Worm (Caenorhabditis elegans) whole organism, L1 larva: ENCODE measurements around the gene F49C12.1.

ENCODE experiments used
- C04F5.9 ChIP-seq: sonication (generic microtip); optimal IDR thresholded peaks from 2 replicates; lab custom pipeline; 2016; ENCODE audit warnings: missing genetic modification characterization, missing compliant biosample characterization
- C16A3.4 ChIP-seq: fragments of 150-350 bp; optimal IDR thresholded peaks from 2 replicates; lab custom pipeline; 2014; ENCODE audit warnings: missing biosample characterization, missing genetic modification characterization
- F16B12.6 ChIP-seq: fragments of 150-350 bp; optimal IDR thresholded peaks from 2 replicates; lab custom pipeline; 2014; ENCODE audit warnings: missing biosample characterization, missing genetic modification characterization
- aha-1 ChIP-seq: fragments of 150-350 bp; optimal IDR thresholded peaks from 2 replicates; lab custom pipeline; 2014; ENCODE audit warnings: missing biosample characterization, missing genetic modification characterization
- alr-1 ChIP-seq: fragments of 200-800 bp; sonication (Bioruptor generic); optimal IDR thresholded peaks from 2 replicates; lab custom pipeline; 2018; ENCODE audit warnings: borderline replicate concordance, mild to moderate bottlenecking, missing genetic modification characterization, missing compliant biosample characterization
- aly-2 ChIP-seq: fragments of 150-350 bp; optimal IDR thresholded peaks from 2 replicates; lab custom pipeline; 2014; ENCODE audit warnings: missing biosample characterization, missing genetic modification characterization
- ceh-63 ChIP-seq: fragments of 200-800 bp; sonication (Bioruptor generic); optimal IDR thresholded peaks from 2 replicates; lab custom pipeline; 2018; ENCODE audit warnings: mild to moderate bottlenecking, missing genetic modification characterization, missing compliant biosample characterization
- ceh-88 ChIP-seq: fragments of 200-800 bp; sonication (Bioruptor generic); IDR thresholded peaks from 2 replicates; pipeline ENCODE4 v1.3.6; 2022; ENCODE audit warnings: missing genetic modification characterization, missing compliant biosample characterization
- ceh-90 ChIP-seq: sonication (generic microtip); optimal IDR thresholded peaks from 2 replicates; lab custom pipeline; 2016; ENCODE audit warnings: missing genetic modification characterization, missing compliant biosample characterization
- ces-1 ChIP-seq: fragments of 150-350 bp; optimal IDR thresholded peaks from 2 replicates; lab custom pipeline; 2014; ENCODE audit warnings: missing biosample characterization, missing genetic modification reagents, missing genetic modification characterization
- dpl-1 ChIP-seq, 3 experiments: fragments of 150-350 bp in 2 of 3; sonication (generic microtip) in 1 of 3; optimal IDR thresholded peaks; 2 replicates each; lab custom pipeline; 2014 to 2017; ENCODE audit warnings: missing biosample characterization in 3 of 3, missing genetic modification characterization in 3 of 3, missing genetic modification reagents in 3 of 3
- dsc-1 ChIP-seq: sonication (generic microtip); optimal IDR thresholded peaks from 2 replicates; lab custom pipeline; 2016; ENCODE audit warnings: mild to moderate bottlenecking, missing genetic modification characterization, missing compliant biosample characterization
- efl-1 ChIP-seq, 4 experiments: fragments of 150-350 bp; optimal IDR thresholded peaks in 3 of 4; peaks in 1 of 4; 1 replicate in 1 of 4; 2 replicates in 3 of 4; lab custom pipeline; 2014; ENCODE audit warnings: missing biosample characterization in 2 of 4, missing genetic modification characterization in 2 of 4, missing genetic modification reagents in 2 of 4
- efl-3 ChIP-seq: fragments of 200-800 bp; sonication (Bioruptor generic); optimal IDR thresholded peaks from 2 replicates; lab custom pipeline; 2018; ENCODE audit warnings: mild to moderate bottlenecking, missing genetic modification characterization, missing compliant biosample characterization
- egl-13 ChIP-seq: sonication (generic microtip); optimal IDR thresholded peaks from 2 replicates; lab custom pipeline; 2016; ENCODE audit warnings: missing genotype, missing genetic modification reagents, missing genetic modification characterization, missing compliant biosample characterization
- elt-3 ChIP-seq, 6 experiments: fragments of 150-350 bp in 1 of 6; sonication (generic microtip); optimal IDR thresholded peaks; 2 replicates each; lab custom pipeline; 2017 to 2018; ENCODE audit warnings: missing biosample characterization in 6 of 6, missing genetic modification characterization in 6 of 6, inconsistent platforms in 1 of 6
- grh-1 ChIP-seq: fragments of 200-800 bp; sonication (Bioruptor generic); IDR thresholded peaks from 2 replicates; pipeline ENCODE4 v1.3.6; 2022; ENCODE audit warnings: missing genetic modification reagents, missing genetic modification characterization, missing compliant biosample characterization
- hpl-2 ChIP-seq: fragments of 150-350 bp; optimal IDR thresholded peaks from 2 replicates; lab custom pipeline; 2014; ENCODE audit warnings: missing biosample characterization, missing genetic modification reagents, missing genetic modification characterization
- irx-1 ChIP-seq: sonication (generic microtip); optimal IDR thresholded peaks from 2 replicates; lab custom pipeline; 2016; ENCODE audit warnings: missing genetic modification characterization, missing compliant biosample characterization
- isw-1 ChIP-seq: fragments of 200-800 bp; sonication (Bioruptor generic); IDR thresholded peaks from 2 replicates; pipeline ENCODE4 v1.3.6; 2022; ENCODE audit warnings: missing genetic modification characterization, missing compliant biosample characterization
- jun-1 ChIP-seq: fragments of 150-350 bp; optimal IDR thresholded peaks from 2 replicates; lab custom pipeline; 2014; ENCODE audit warnings: missing biosample characterization, missing genetic modification reagents, missing genetic modification characterization
- lin-13 ChIP-seq: fragments of 150-350 bp; optimal IDR thresholded peaks from 2 replicates; lab custom pipeline; 2014; ENCODE audit warnings: missing biosample characterization, missing genetic modification reagents, missing genetic modification characterization
- lin-35 ChIP-seq, 2 experiments: fragments of 150-350 bp; optimal IDR thresholded peaks; 2 replicates each; lab custom pipeline; 2014; ENCODE audit warnings: missing biosample characterization in 2 of 2, missing genetic modification characterization in 2 of 2, missing genetic modification reagents in 2 of 2
- lsy-2 ChIP-seq, 2 experiments: fragments of 150-350 bp; optimal IDR thresholded peaks; 2 replicates each; lab custom pipeline; 2014; ENCODE audit warnings: missing biosample characterization in 2 of 2, missing genetic modification characterization in 2 of 2
- mab-9 ChIP-seq: fragments of 200-800 bp; sonication (Bioruptor generic); IDR thresholded peaks from 2 replicates; pipeline ENCODE4 v1.3.6; 2022; ENCODE audit warnings: missing genetic modification reagents, missing genetic modification characterization, missing compliant biosample characterization
- mdl-1 ChIP-seq, 2 experiments: fragments of 150-350 bp; optimal IDR thresholded peaks; 2 replicates each; lab custom pipeline; 2014 to 2017; ENCODE audit warnings: missing biosample characterization in 2 of 2, missing genetic modification characterization in 2 of 2, inconsistent platforms in 1 of 2
- mef-2 ChIP-seq: fragments of 150-350 bp; optimal IDR thresholded peaks from 2 replicates; lab custom pipeline; 2014; ENCODE audit warnings: missing biosample characterization, missing genetic modification characterization
- mep-1 ChIP-seq: fragments of 150-350 bp; optimal IDR thresholded peaks from 2 replicates; lab custom pipeline; 2014; ENCODE audit warnings: missing biosample characterization, missing genetic modification characterization
- nhr-11 ChIP-seq: fragments of 150-350 bp; optimal IDR thresholded peaks from 2 replicates; lab custom pipeline; 2014; ENCODE audit warnings: missing biosample characterization, missing genetic modification characterization
- nhr-12 ChIP-seq: sonication (generic microtip); optimal IDR thresholded peaks from 2 replicates; lab custom pipeline; 2017; ENCODE audit warnings: missing biosample characterization, missing genetic modification characterization
- nhr-19 ChIP-seq: fragments of 200-800 bp; sonication (Bioruptor generic); conservative IDR thresholded peaks from 2 replicates; pipeline ENCODE4 v1.3.6; 2022; ENCODE audit warnings: missing genetic modification characterization, missing compliant biosample characterization
- nhr-20 ChIP-seq: sonication (generic microtip); optimal IDR thresholded peaks from 2 replicates; lab custom pipeline; 2016; ENCODE audit warnings: mild to moderate bottlenecking, missing genetic modification characterization, missing compliant biosample characterization
- nhr-47 ChIP-seq: sonication (generic microtip); optimal IDR thresholded peaks from 2 replicates; lab custom pipeline; 2016; ENCODE audit warnings: mild to moderate bottlenecking, missing genetic modification characterization, moderate library complexity, missing compliant biosample characterization
- nhr-71 ChIP-seq: sonication (generic microtip); optimal IDR thresholded peaks from 2 replicates; lab custom pipeline; 2016; ENCODE audit warnings: mild to moderate bottlenecking, missing genetic modification characterization, moderate library complexity, missing compliant biosample characterization
- nhr-77 ChIP-seq: fragments of 150-350 bp; optimal IDR thresholded peaks from 2 replicates; lab custom pipeline; 2014; ENCODE audit warnings: missing biosample characterization, missing genetic modification characterization
- nhr-85 ChIP-seq: sonication (generic microtip); peaks from one replicate; lab custom pipeline; 2016; ENCODE audit warnings: missing genetic modification characterization, inconsistent platforms, missing compliant biosample characterization
- nhr-90 ChIP-seq: sonication (generic microtip); optimal IDR thresholded peaks from 2 replicates; lab custom pipeline; 2016; ENCODE audit warnings: mild to moderate bottlenecking, missing genetic modification characterization, missing compliant biosample characterization; ENCODE audit not compliant: poor library complexity
- pag-3 ChIP-seq: sonication (generic microtip); optimal IDR thresholded peaks from 2 replicates; lab custom pipeline; 2017; ENCODE audit warnings: missing genetic modification characterization, mild to moderate bottlenecking, missing compliant biosample characterization, antibody characterized with exemption, borderline replicate concordance; ENCODE audit not compliant: insufficient read depth
- pqm-1 ChIP-seq: sonication (generic microtip); optimal IDR thresholded peaks from 3 replicates; lab custom pipeline; 2017; ENCODE audit warnings: missing biosample characterization, missing genetic modification characterization
- rnt-1 ChIP-seq: sonication (generic microtip); optimal IDR thresholded peaks from 2 replicates; lab custom pipeline; 2016; ENCODE audit warnings: mild to moderate bottlenecking, missing genetic modification characterization, moderate library complexity, missing compliant biosample characterization
- snpc-4 ChIP-seq: fragments of 150-350 bp; optimal IDR thresholded peaks from 2 replicates; lab custom pipeline; 2014; ENCODE audit warnings: missing biosample characterization, missing genetic modification characterization
- snu-23 ChIP-seq: sonication (generic microtip); optimal IDR thresholded peaks from 2 replicates; lab custom pipeline; 2016; ENCODE audit warnings: missing genetic modification characterization, missing compliant biosample characterization
- sox-4 ChIP-seq: sonication (generic microtip); optimal IDR thresholded peaks from 2 replicates; lab custom pipeline; 2016; ENCODE audit warnings: missing genetic modification characterization, missing compliant biosample characterization
- sup-37 ChIP-seq: fragments of 200-800 bp; sonication (Bioruptor generic); optimal IDR thresholded peaks from 2 replicates; lab custom pipeline; 2018; ENCODE audit warnings: mild to moderate bottlenecking, missing genetic modification characterization, missing compliant biosample characterization
- swsn-7 ChIP-seq: sonication (generic microtip); optimal IDR thresholded peaks from 2 replicates; lab custom pipeline; 2016; ENCODE audit warnings: missing genetic modification characterization, missing compliant biosample characterization
- tbx-2 ChIP-seq: sonication (generic microtip); optimal IDR thresholded peaks from 2 replicates; lab custom pipeline; 2016; ENCODE audit warnings: missing genetic modification characterization, missing compliant biosample characterization
- unc-130 ChIP-seq: fragments of 150-350 bp; optimal IDR thresholded peaks from 2 replicates; lab custom pipeline; 2017; ENCODE audit warnings: missing biosample characterization, missing genetic modification characterization, inconsistent platforms
- unc-62 ChIP-seq: fragments of 150-350 bp; optimal IDR thresholded peaks from 2 replicates; lab custom pipeline; 2014; ENCODE audit warnings: missing biosample characterization, missing genetic modification reagents, missing genetic modification characterization
- unc-86 ChIP-seq: sonication (generic microtip); optimal IDR thresholded peaks from 2 replicates; lab custom pipeline; 2016; ENCODE audit warnings: missing genetic modification characterization, missing compliant biosample characterization
- unc-98 ChIP-seq: fragments of 200-800 bp; sonication (Bioruptor generic); IDR thresholded peaks from 2 replicates; pipeline ENCODE4 v1.3.6; 2022; ENCODE audit warnings: missing genetic modification characterization, missing compliant biosample characterization
- vab-15 ChIP-seq: sonication (generic microtip); optimal IDR thresholded peaks from 2 replicates; lab custom pipeline; 2017; ENCODE audit warnings: missing genotype, mild to moderate bottlenecking, missing genetic modification characterization, missing compliant biosample characterization
- ztf-4 ChIP-seq: fragments of 150-350 bp; optimal IDR thresholded peaks from 2 replicates; lab custom pipeline; 2014; ENCODE audit warnings: missing biosample characterization, missing genetic modification characterization

Gene F49C12.1

ce11 chrIV:9335552-9336251, 39.5 kb upstream of the F49C12.1 start, which contains the start of the genes coa-4 and T20D3.14:
Gene coa-4 (minus strand): TSS chrIV:9335602.
Gene T20D3.14 (minus strand): TSS chrIV:9335909.
- TF ChIP-seq unc-130 (tag; lab: Kevin White, UChicago) (no peak), efl-3 (GFP tag; lab: Kevin White, UChicago) (no peak), mdl-1 (tag; optimal IDR thresholded peaks at IDR 0.05; lab: Kevin White, UChicago) (peak in 1 of 2 experiments; percentile 54), hpl-2 (GFP tag; lab: Kevin White, UChicago) (no peak), mef-2 (tag; lab: Kevin White, UChicago) (no peak), ceh-88 (GFP tag; lab: Robert Waterston, UW) (no peak), alr-1 (tag; lab: Kevin White, UChicago) (no peak), vab-15 (tag; lab: Kevin White, UChicago) (no peak), pqm-1 (tag; lab: Kevin White, UChicago) (no peak), C04F5.9 (tag; lab: Kevin White, UChicago) (no peak), lin-13 (GFP tag; lab: Kevin White, UChicago) (no peak), unc-86 (no peak), nhr-71 (tag; lab: Kevin White, UChicago) (peak; percentile 71), nhr-90 (no peak), mab-9 (no peak), dpl-1 (GFP tag; optimal IDR thresholded peaks at IDR 0.05; lab: Kevin White, UChicago) (peak in 2 of 3 experiments; percentile 17 to 48), ceh-63 (GFP tag; lab: Kevin White, UChicago) (no peak), pag-3 (tag; lab: Kevin White, UChicago) (no peak), nhr-19 (GFP tag; lab: Robert Waterston, UW) (no peak; the same call in none of the 2 replicates), nhr-12 (no peak), jun-1 (tag; lab: Kevin White, UChicago) (no peak), nhr-85 (peak; percentile 55), nhr-47 (tag; lab: Kevin White, UChicago) (peak; percentile 43), nhr-77 (tag; lab: Kevin White, UChicago) (peak; percentile 11), grh-1 (GFP tag; lab: Robert Waterston, UW) (no peak), tbx-2 (peak; percentile 43), sox-4 (tag; lab: Kevin White, UChicago) (no peak), snpc-4 (tag; lab: Kevin White, UChicago) (peak; percentile 1), ceh-90 (no peak), isw-1 (GFP tag; lab: Robert Waterston, UW) (no peak), elt-3 (tag; optimal IDR thresholded peaks at IDR 0.05; lab: Kevin White, UChicago) (peak in 1 of 6 experiments; percentile 43), unc-98 (GFP tag; lab: Robert Waterston, UW) (no peak), rnt-1 (peak; percentile 33), lsy-2 (tag; optimal IDR thresholded peaks at IDR 0.05; lab: Kevin White, UChicago) (peak; percentile 53 to 58), lin-35 (GFP tag; optimal IDR thresholded peaks at IDR 0.05; lab: Kevin White, UChicago) (peak; percentile 41 to 64), unc-62 (GFP tag; lab: Kevin White, UChicago) (no peak), ces-1 (no peak), nhr-11 (no peak), C16A3.4 (tag; lab: Kevin White, UChicago) (peak; percentile 38), efl-1 (optimal IDR thresholded peaks at IDR 0.05; lab: Kevin White, UChicago) (peak; percentile 50 to 57), efl-1 (GFP tag; optimal IDR thresholded peaks at IDR 0.05 in 1 of 2; lab: Kevin White, UChicago) (peak; percentile 43 to 83), egl-13 (tag; lab: Kevin White, UChicago) (no peak), aha-1 (tag; lab: Kevin White, UChicago) (no peak), irx-1 (tag; lab: Kevin White, UChicago) (peak; percentile 9), swsn-7 (tag; lab: Kevin White, UChicago) (peak; percentile 39), aly-2 (no peak), sup-37 (no peak), nhr-20 (tag; lab: Kevin White, UChicago) (peak; percentile 64), mep-1 (peak; percentile 41), ztf-4 (no peak), snu-23 (GFP tag; lab: Kevin White, UChicago) (peak; percentile 75), F16B12.6 (tag; lab: Kevin White, UChicago) (no peak), dsc-1 (tag; lab: Kevin White, UChicago) (no peak)
